Fruit fly (Drosophila melanogaster) whole organism, embryonic: ENCODE data around the gene Gr32a.

Source experiments
- CG10274 ChIP-seq: fragments of 200-800 bp; sonication (Bioruptor generic); optimal IDR thresholded peaks from 3 replicates; lab custom pipeline; 2017; ENCODE audit warnings: missing biosample characterization, mild to moderate bottlenecking, missing genetic modification characterization
- CG12104 ChIP-seq: fragments of 200-800 bp; sonication (Bioruptor generic); optimal IDR thresholded peaks from 3 replicates; lab custom pipeline; 2016; ENCODE audit warnings: missing biosample characterization, missing genetic modification characterization
- CG16815 ChIP-seq: fragments of 200-800 bp; sonication (Bioruptor generic); optimal IDR thresholded peaks from 3 replicates; lab custom pipeline; 2017; ENCODE audit warnings: missing biosample characterization, mild to moderate bottlenecking, missing genetic modification characterization
- Dll ChIP-seq: fragments of 200-800 bp; sonication (Bioruptor generic); IDR thresholded peaks from 4 replicates; pipeline ENCODE4 v1.3.6; 2022; ENCODE audit warnings: missing biosample characterization, missing genetic modification characterization; ENCODE audit not compliant: partially characterized antibody
- H2.0 ChIP-seq: fragments of 200-800 bp; sonication (Bioruptor generic); IDR thresholded peaks from 2 replicates; pipeline ENCODE4 v1.3.6; 2022; ENCODE audit warnings: missing biosample characterization, missing genetic modification characterization
- chm ChIP-seq: fragments of 200-800 bp; sonication (Bioruptor generic); IDR thresholded peaks from 2 replicates; pipeline ENCODE4 v1.3.6; 2022; ENCODE audit warnings: missing biosample characterization, missing genetic modification characterization
- crol ChIP-seq: fragments of 200-800 bp; sonication (Bioruptor generic); IDR thresholded peaks from 2 replicates; pipeline ENCODE4 v1.3.6; 2022; ENCODE audit warnings: missing biosample characterization, missing genetic modification characterization
- fd64A ChIP-seq: fragments of 200-800 bp; sonication (Bioruptor generic); optimal IDR thresholded peaks from 3 replicates; lab custom pipeline; 2018; ENCODE audit warnings: missing biosample characterization, mild to moderate bottlenecking, missing genetic modification characterization
- hbn ChIP-seq: fragments of 200-800 bp; sonication (Bioruptor generic); IDR thresholded peaks from 2 replicates; pipeline ENCODE4 v1.3.6; 2022; ENCODE audit warnings: missing biosample characterization, missing genetic modification characterization; ENCODE audit not compliant: partially characterized antibody

dm6 chr2L:11121614-11122013, 7.8 kb downstream of the Gr32a start, which contains the start of gene Dnaaf4:
- no peak for TF ChIP-seq fd64A
- TF ChIP-seq CG16815 (GFP tag; lab: Kevin White, UChicago): no peak
- TF ChIP-seq H2.0: no peak
- TF ChIP-seq crol (GFP tag; lab: Robert Waterston, UW): no peak
- TF ChIP-seq chm (GFP tag; lab: Robert Waterston, UW): no peak
- no peak for TF ChIP-seq hbn (GFP tag; lab: Robert Waterston, UW)
- TF ChIP-seq CG12104: no peak
- TF ChIP-seq Dll (GFP tag; lab: Robert Waterston, UW): no peak
- no peak for TF ChIP-seq CG10274 (GFP tag; lab: Kevin White, UChicago)
